Worm (Caenorhabditis elegans) whole organism, mixed stage, embryonic: ENCODE measurements around the gene acbp-8.

Source experiments
- ces-1 ChIP-seq: fragments of 150-350 bp; optimal IDR thresholded peaks from 2 replicates; lab custom pipeline; 2014; ENCODE audit warnings: missing biosample characterization, missing genetic modification reagents, missing genetic modification characterization
- mep-1 ChIP-seq: fragments of 150-350 bp; optimal IDR thresholded peaks from 2 replicates; lab custom pipeline; 2017; ENCODE audit warnings: missing biosample characterization, missing genetic modification reagents, missing genetic modification characterization, inconsistent platforms
- unc-39 ChIP-seq: fragments of 150-350 bp; optimal IDR thresholded peaks from 2 replicates; lab custom pipeline; 2014; ENCODE audit warnings: missing biosample characterization, missing genetic modification characterization
- zip-8 ChIP-seq: fragments of 150-350 bp; optimal IDR thresholded peaks from 2 replicates; lab custom pipeline; 2014; ENCODE audit warnings: missing biosample characterization, missing genetic modification characterization
- ztf-11 ChIP-seq: fragments of 150-350 bp; optimal IDR thresholded peaks from 2 replicates; lab custom pipeline; 2014; ENCODE audit warnings: missing biosample characterization, missing genetic modification characterization

DNA sequence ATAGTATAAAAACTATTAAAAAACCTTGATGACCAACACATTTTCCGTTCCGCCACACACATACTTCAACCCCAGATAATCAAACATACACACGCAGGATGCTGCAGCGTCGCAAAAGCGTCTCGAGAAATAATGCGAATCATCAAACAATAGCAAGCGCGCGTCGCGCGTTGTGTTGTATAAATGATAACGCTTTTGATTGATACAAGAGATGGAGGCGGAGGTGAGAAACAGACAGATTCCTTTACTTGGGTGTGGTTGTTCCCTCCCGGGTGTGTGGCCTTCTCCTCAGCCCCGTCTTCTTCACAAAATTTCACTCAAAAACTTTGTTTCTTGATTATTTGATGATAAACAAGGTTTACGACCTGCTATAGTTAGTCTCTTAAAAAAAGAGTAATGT lies 47.3 kb downstream of the acbp-8 start:
- no peak for TF ChIP-seq ces-1 (GFP tag; lab: Kevin White, UChicago)
- no peak for TF ChIP-seq ztf-11 (tag; lab: Kevin White, UChicago)
- no peak for TF ChIP-seq zip-8 (tag; lab: Kevin White, UChicago)
- TF ChIP-seq mep-1: no peak
- TF ChIP-seq unc-39 (tag; lab: Kevin White, UChicago): no peak
